Worm (Caenorhabditis elegans) whole organism, late embryonic: ENCODE measurements around the gene B0244.16.

Experiments
- C38D4.7 ChIP-seq: fragments of 200-800 bp; sonication (Bioruptor generic); optimal IDR thresholded peaks from 2 replicates; lab custom pipeline; 2018; ENCODE audit warnings: mild to moderate bottlenecking, missing genetic modification characterization, moderate library complexity, missing compliant biosample characterization
- ama-1 ChIP-seq: fragments of 150-350 bp; optimal IDR thresholded peaks from 2 replicates; lab custom pipeline; 2014
- madf-2 ChIP-seq: sonication (generic microtip); optimal IDR thresholded peaks from 2 replicates; lab custom pipeline; 2017; ENCODE audit warnings: missing genetic modification characterization, missing compliant biosample characterization
- nfya-1 ChIP-seq: sonication (generic microtip); optimal IDR thresholded peaks from 2 replicates; lab custom pipeline; 2017; ENCODE audit warnings: missing genetic modification characterization, mild to moderate bottlenecking, missing compliant biosample characterization, antibody characterized with exemption, moderate library complexity
- pha-4 ChIP-seq: fragments of 150-350 bp; optimal IDR thresholded peaks from 2 replicates; lab custom pipeline; 2018; ENCODE audit warnings: missing biosample characterization, missing genetic modification reagents, missing genetic modification characterization

DNA sequence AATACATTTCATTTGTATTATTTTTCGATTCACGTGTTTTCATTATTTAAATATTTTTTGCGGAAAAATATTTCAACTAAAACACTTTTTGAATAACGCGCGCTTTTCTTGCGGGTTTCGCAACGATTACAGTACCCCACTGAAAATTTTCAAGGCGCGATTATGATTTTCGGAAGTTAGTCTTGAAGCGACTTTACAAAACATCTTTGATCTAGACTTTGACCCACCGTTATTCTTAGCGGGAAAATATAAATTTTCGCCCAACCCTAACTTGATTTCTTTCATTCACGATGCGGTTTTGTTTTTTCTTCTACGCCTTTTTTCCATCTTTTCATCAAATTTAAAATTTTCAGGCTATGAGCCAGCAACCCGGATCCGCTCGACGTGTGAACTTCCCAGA is 12.9 kb upstream of the B0244.16 start, which contains the start of gene egg-1:
- TF ChIP-seq ama-1, result no peak
- TF ChIP-seq pha-4 (tag; lab: Kevin White, UChicago), result no peak
- no peak for TF ChIP-seq nfya-1
- no peak for TF ChIP-seq C38D4.7 (GFP tag; lab: Kevin White, UChicago)
- no peak for TF ChIP-seq madf-2 (tag; lab: Kevin White, UChicago)
